Fruit fly (Drosophila melanogaster): ENCODE data around the gene CG1789.

CG1789 gene

DNA sequence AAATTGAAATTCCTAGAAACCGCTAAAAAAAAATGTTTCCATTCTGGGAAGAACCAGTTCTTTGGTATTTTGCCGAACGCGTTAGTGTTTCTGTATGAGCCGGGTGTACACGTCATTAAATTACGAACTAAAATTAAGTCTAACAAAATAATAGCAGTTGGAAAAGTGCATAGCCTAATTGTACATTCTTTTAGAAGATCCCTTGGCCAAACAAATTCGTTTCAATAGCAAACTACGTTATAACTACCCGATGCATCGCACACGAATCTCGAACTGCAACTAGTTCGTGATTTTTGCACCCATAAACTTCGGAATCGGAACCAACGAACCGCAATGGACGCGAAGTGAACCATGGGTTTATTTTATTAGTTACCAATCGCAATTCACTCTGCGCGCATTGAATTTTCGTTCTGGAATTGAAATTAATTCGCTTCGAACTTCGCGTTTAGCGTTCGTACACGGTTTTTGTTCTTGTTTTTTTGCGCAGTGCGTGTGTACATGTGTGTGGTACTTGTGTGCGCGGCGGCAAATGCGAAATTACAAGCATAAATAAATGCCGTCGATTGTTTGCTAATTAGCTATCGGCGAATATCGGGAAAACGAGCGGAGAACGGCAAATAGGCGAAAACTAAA is 39.0 kb upstream of the CG1789 start, which contains the start of gene CAH3 (continued):
- TF ChIP-seq dmrt99B (tag; optimal IDR thresholded peaks at IDR 0.05) (peak; percentile 93), nom (GFP tag; optimal IDR thresholded peaks at IDR 0.05) (peak; percentile 94), CG2678 (tag; optimal IDR thresholded peaks at IDR 0.05) (peak; percentile 96), CG6813 (GFP tag; optimal IDR thresholded peaks at IDR 0.05) (peak; percentile 89)

DNA sequence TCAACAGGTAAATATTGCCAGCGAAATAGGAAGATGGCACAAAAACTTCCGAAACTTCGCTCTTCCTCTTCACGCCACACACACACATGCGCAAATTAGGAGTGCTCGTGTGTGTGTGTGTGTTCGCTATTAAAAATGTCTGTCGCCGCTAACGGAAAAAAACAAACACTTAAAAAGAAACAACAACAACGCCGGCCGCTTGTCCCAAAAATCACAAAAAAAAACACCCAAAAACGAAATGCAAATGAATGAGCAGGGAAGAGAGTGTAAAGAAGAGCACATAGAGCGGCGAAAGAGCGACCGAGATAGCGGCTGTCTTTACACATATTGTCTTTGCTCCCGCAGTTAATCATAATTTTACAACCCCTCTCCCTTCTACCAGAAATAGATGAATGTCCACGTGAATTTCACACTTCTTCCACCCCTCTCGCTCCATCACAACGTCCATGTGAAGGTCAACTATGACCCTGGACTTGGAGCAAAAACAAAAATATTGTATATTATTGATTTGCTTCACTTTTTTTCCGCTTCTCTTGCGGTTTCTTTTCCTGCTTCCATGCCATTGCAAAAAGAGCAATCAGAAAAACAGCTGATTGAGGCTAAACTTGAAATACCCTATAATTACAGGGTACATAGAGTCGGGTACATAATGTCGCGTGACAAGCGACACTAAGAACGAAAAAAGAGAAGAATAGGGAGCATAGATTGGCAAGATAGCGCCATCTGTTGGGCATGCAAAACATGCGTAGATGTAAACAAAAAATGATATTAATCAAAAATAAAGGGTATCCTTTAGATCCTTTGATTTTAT is 38.3 kb upstream of the CG1789 start:
- TF ChIP-seq hbn (GFP tag; IDR thresholded peaks at IDR 0.05; ENCODE audit: partially characterized antibody): no peak
- no peak for TF ChIP-seq Oli (tag; optimal IDR thresholded peaks at IDR 0.05)
- peak; percentile 46 for TF ChIP-seq pros (GFP tag; optimal IDR thresholded peaks at IDR 0.05)
- no peak for TF ChIP-seq CG12659 (GFP tag; optimal IDR thresholded peaks at IDR 0.05)
- no peak for TF ChIP-seq ato (GFP tag; IDR thresholded peaks at IDR 0.05; ENCODE audit: partially characterized antibody)
- TF ChIP-seq Ssrp (tag; optimal IDR thresholded peaks at IDR 0.05): no peak
- TF ChIP-seq CG9932 (GFP tag; IDR thresholded peaks at IDR 0.05): no peak
- TF ChIP-seq NC2α (GFP tag; optimal IDR thresholded peaks at IDR 0.05): no peak
- TF ChIP-seq ssp (GFP tag; IDR thresholded peaks at IDR 0.05): no peak
- no peak for TF ChIP-seq Dll (GFP tag; IDR thresholded peaks at IDR 0.05; ENCODE audit: partially characterized antibody)
- no peak for TF ChIP-seq Gug (GFP tag; IDR thresholded peaks at IDR 0.05)
- TF ChIP-seq CG10321 (GFP tag; IDR thresholded peaks at IDR 0.05): no peak
- TF ChIP-seq Awh (GFP tag; IDR thresholded peaks at IDR 0.05): no peak
- no peak for TF ChIP-seq Bteb2 (GFP tag; optimal IDR thresholded peaks at IDR 0.05)
- no peak for TF ChIP-seq chif (GFP tag; optimal IDR thresholded peaks at IDR 0.05)
- TF ChIP-seq Dip2 (GFP tag; IDR thresholded peaks at IDR 0.05): no peak
- TF ChIP-seq Dp (GFP tag; optimal IDR thresholded peaks at IDR 0.05): no peak
- TF ChIP-seq Ada2b (GFP tag; IDR thresholded peaks at IDR 0.05): peak; percentile 11; the same call in 1 of the 2 replicates
- TF ChIP-seq exex (tag; optimal IDR thresholded peaks at IDR 0.05): no peak
- no peak for TF ChIP-seq fd102C (GFP tag; optimal IDR thresholded peaks at IDR 0.05)
- peak; percentile 1 for TF ChIP-seq grn (GFP tag; optimal IDR thresholded peaks at IDR 0.05)
- no peak for TF ChIP-seq amos (GFP tag; IDR thresholded peaks at IDR 0.05; ENCODE audit: partially characterized antibody)
- no peak for TF ChIP-seq cad (GFP tag; optimal IDR thresholded peaks at IDR 0.05)
- no peak for TF ChIP-seq CG9727 (GFP tag; optimal IDR thresholded peaks at IDR 0.05)
- TF ChIP-seq ash1 (GFP tag; optimal IDR thresholded peaks at IDR 0.05): no peak
- no peak for TF ChIP-seq CG15269 (tag; optimal IDR thresholded peaks at IDR 0.05)
- no peak for TF ChIP-seq CG30020 (tag; optimal IDR thresholded peaks at IDR 0.05)
- TF ChIP-seq lab (GFP tag; optimal IDR thresholded peaks at IDR 0.05): no peak
- no peak for TF ChIP-seq gt (GFP tag; IDR thresholded peaks at IDR 0.05)
- no peak for TF ChIP-seq Taf1 (GFP tag; IDR thresholded peaks at IDR 0.05)
- no peak for TF ChIP-seq CG11247 (GFP tag; IDR thresholded peaks at IDR 0.05)
- TF ChIP-seq CG12071 (GFP tag; optimal IDR thresholded peaks at IDR 0.05): no peak
- TF ChIP-seq bigmax (GFP tag; optimal IDR thresholded peaks at IDR 0.05): no peak
- TF ChIP-seq CG3838 (GFP tag; optimal IDR thresholded peaks at IDR 0.05): no peak
- no peak for TF ChIP-seq Hmr (GFP tag; optimal IDR thresholded peaks at IDR 0.05)
- peak; percentile 36; the same call in 1 of the 2 replicates for TF ChIP-seq Rfx (GFP tag; IDR thresholded peaks at IDR 0.05)
- TF ChIP-seq CG7987 (GFP tag; optimal IDR thresholded peaks at IDR 0.05): peak; percentile 33
- TF ChIP-seq HLH4C (GFP tag; IDR thresholded peaks at IDR 0.05; ENCODE audit: partially characterized antibody): no peak
- TF ChIP-seq p53 (GFP tag; optimal IDR thresholded peaks at IDR 0.05): no peak
- no peak for TF ChIP-seq CG6175 (GFP tag; IDR thresholded peaks at IDR 0.05)
- TF ChIP-seq pum (GFP tag; optimal IDR thresholded peaks at IDR 0.05): no peak
- TF ChIP-seq ewg (GFP tag; optimal IDR thresholded peaks at IDR 0.05): no peak

Data from whole organism, embryonic.